Worm (Caenorhabditis elegans) whole organism, L1 larva: ENCODE results near the gene hlh-19.

Experiments
- ama-1 ChIP-seq: fragments of 150-350 bp; optimal IDR thresholded peaks from 2 replicates; lab custom pipeline; 2014
- fkh-4 ChIP-seq: sonication (generic microtip); optimal IDR thresholded peaks from 2 replicates; lab custom pipeline; 2016; ENCODE audit warnings: missing compliant biosample characterization, missing genetic modification characterization, borderline replicate concordance
- jun-1 ChIP-seq: fragments of 150-350 bp; optimal IDR thresholded peaks from 2 replicates; lab custom pipeline; 2014; ENCODE audit warnings: missing biosample characterization, missing genetic modification reagents, missing genetic modification characterization
- lin-14 ChIP-seq: fragments of 200-800 bp; sonication (Bioruptor generic); optimal IDR thresholded peaks from 2 replicates; lab custom pipeline; 2018; ENCODE audit warnings: mild to moderate bottlenecking, missing genetic modification characterization, moderate library complexity, missing compliant biosample characterization
- nhr-11 ChIP-seq: fragments of 150-350 bp; optimal IDR thresholded peaks from 2 replicates; lab custom pipeline; 2014; ENCODE audit warnings: missing biosample characterization, missing genetic modification characterization
- nhr-90 ChIP-seq: sonication (generic microtip); optimal IDR thresholded peaks from 2 replicates; lab custom pipeline; 2016; ENCODE audit warnings: mild to moderate bottlenecking, missing genetic modification characterization, missing compliant biosample characterization; ENCODE audit not compliant: poor library complexity
- sup-37 ChIP-seq: fragments of 200-800 bp; sonication (Bioruptor generic); optimal IDR thresholded peaks from 2 replicates; lab custom pipeline; 2018; ENCODE audit warnings: mild to moderate bottlenecking, missing genetic modification characterization, missing compliant biosample characterization
- unc-130 ChIP-seq: fragments of 150-350 bp; optimal IDR thresholded peaks from 2 replicates; lab custom pipeline; 2017; ENCODE audit warnings: missing biosample characterization, missing genetic modification characterization, inconsistent platforms
- zag-1 ChIP-seq: fragments of 150-350 bp; optimal IDR thresholded peaks from 2 replicates; lab custom pipeline; 2014; ENCODE audit warnings: missing biosample characterization, missing genetic modification characterization

DNA sequence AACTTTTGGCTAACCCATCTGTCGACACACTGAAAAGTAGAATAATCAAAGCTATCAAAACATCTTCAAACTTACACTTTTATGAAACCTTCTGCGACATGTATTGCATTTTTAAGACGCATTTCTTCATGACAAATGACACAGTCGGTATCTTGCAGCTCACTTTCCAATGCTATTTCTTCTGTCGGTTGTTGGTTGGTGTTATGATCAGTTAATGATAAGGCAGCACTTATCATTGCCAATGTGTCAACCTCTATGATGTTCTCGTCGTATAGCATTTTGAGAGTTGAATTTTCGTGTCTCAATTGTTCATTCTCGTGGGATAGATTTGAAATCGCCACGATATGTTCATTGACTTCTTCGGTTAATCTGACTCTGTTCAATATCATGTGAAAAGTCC is 3.7 kb downstream of the hlh-19 start:
- TF ChIP-seq unc-130 (tag; lab: Kevin White, UChicago) (no peak), ama-1 (no peak), lin-14 (GFP tag; lab: Kevin White, UChicago) (no peak), nhr-11 (tag; lab: Kevin White, UChicago) (no peak), nhr-90 (tag; lab: Kevin White, UChicago) (no peak), sup-37 (GFP tag; lab: Kevin White, UChicago) (no peak), fkh-4 (tag; lab: Kevin White, UChicago) (no peak), zag-1 (tag; lab: Kevin White, UChicago) (no peak), jun-1 (tag; lab: Kevin White, UChicago) (no peak)
